Worm (Caenorhabditis elegans) whole organism, late embryonic: ENCODE results near the gene Y37H2A.14.

Source experiments
- C38D4.7 ChIP-seq: fragments of 200-800 bp; sonication (Bioruptor generic); optimal IDR thresholded peaks from 2 replicates; lab custom pipeline; 2018; ENCODE audit warnings: mild to moderate bottlenecking, missing genetic modification characterization, moderate library complexity, missing compliant biosample characterization
- F13H6.1 ChIP-seq: sonication (generic microtip); optimal IDR thresholded peaks from 2 replicates; lab custom pipeline; 2016; ENCODE audit warnings: missing genetic modification characterization, missing compliant biosample characterization
- K09A11.1 ChIP-seq: sonication (generic microtip); optimal IDR thresholded peaks from 2 replicates; lab custom pipeline; 2017; ENCODE audit warnings: antibody characterized with exemption, mild to moderate bottlenecking, missing genetic modification characterization, missing compliant biosample characterization; ENCODE audit not compliant: insufficient read depth
- T23F11.4 ChIP-seq: fragments of 200-800 bp; sonication (Bioruptor generic); optimal IDR thresholded peaks from 2 replicates; lab custom pipeline; 2018; ENCODE audit warnings: mild to moderate bottlenecking, missing genetic modification characterization, missing compliant biosample characterization
- ahr-1 ChIP-seq: sonication (generic microtip); optimal IDR thresholded peaks from 2 replicates; lab custom pipeline; 2016; ENCODE audit warnings: missing genetic modification characterization, missing compliant biosample characterization
- ceh-14 ChIP-seq: sonication (generic microtip); optimal IDR thresholded peaks from 2 replicates; lab custom pipeline; 2016; ENCODE audit warnings: missing genotype, missing genetic modification characterization, missing compliant biosample characterization
- ceh-18 ChIP-seq: sonication (generic microtip); optimal IDR thresholded peaks from 2 replicates; lab custom pipeline; 2016; ENCODE audit warnings: missing genetic modification characterization, missing compliant biosample characterization
- ceh-24 ChIP-seq: sonication (generic microtip); optimal IDR thresholded peaks from 2 replicates; lab custom pipeline; 2016; ENCODE audit warnings: mild to moderate bottlenecking, missing genetic modification characterization, missing compliant biosample characterization
- ceh-31 ChIP-seq: sonication (generic microtip); optimal IDR thresholded peaks from 2 replicates; lab custom pipeline; 2016; ENCODE audit warnings: missing genetic modification characterization, missing compliant biosample characterization
- ceh-34 ChIP-seq: sonication (generic microtip); optimal IDR thresholded peaks from 2 replicates; lab custom pipeline; 2016; ENCODE audit warnings: mild to moderate bottlenecking, missing genetic modification characterization, missing compliant biosample characterization
- ceh-45 ChIP-seq: fragments of 200-800 bp; sonication (Bioruptor generic); IDR thresholded peaks from 2 replicates; pipeline ENCODE4 v1.3.6; 2022; ENCODE audit warnings: missing genetic modification reagents, missing genetic modification characterization, missing compliant biosample characterization
- ceh-9 ChIP-seq: sonication (generic microtip); optimal IDR thresholded peaks from 2 replicates; lab custom pipeline; 2016; ENCODE audit warnings: mild to moderate bottlenecking, missing genetic modification characterization, inconsistent platforms, missing compliant biosample characterization
- dve-1 ChIP-seq: sonication (generic microtip); optimal IDR thresholded peaks from 2 replicates; lab custom pipeline; 2017; ENCODE audit warnings: antibody characterized with exemption, mild to moderate bottlenecking, missing genetic modification characterization, missing compliant biosample characterization
- elt-2 ChIP-seq: sonication (generic microtip); optimal IDR thresholded peaks from 2 replicates; lab custom pipeline; 2016; ENCODE audit warnings: missing genetic modification reagents, missing genetic modification characterization, missing compliant biosample characterization
- elt-4 ChIP-seq: sonication (generic microtip); optimal IDR thresholded peaks from 2 replicates; lab custom pipeline; 2016; ENCODE audit warnings: missing genetic modification characterization, missing compliant biosample characterization
- fkh-6 ChIP-seq: sonication (generic microtip); optimal IDR thresholded peaks from 2 replicates; lab custom pipeline; 2016; ENCODE audit warnings: missing genetic modification characterization, missing compliant biosample characterization
- hlh-13 ChIP-seq: fragments of 200-800 bp; sonication (Bioruptor generic); optimal IDR thresholded peaks from 2 replicates; lab custom pipeline; 2018; ENCODE audit warnings: mild to moderate bottlenecking, missing genetic modification characterization, missing compliant biosample characterization
- hlh-30 ChIP-seq: sonication (generic microtip); optimal IDR thresholded peaks from 2 replicates; lab custom pipeline; 2017; ENCODE audit warnings: antibody characterized with exemption, missing genetic modification characterization, missing compliant biosample characterization; ENCODE audit not compliant: insufficient read depth
- hlh-6 ChIP-seq: sonication (generic microtip); optimal IDR thresholded peaks from 2 replicates; lab custom pipeline; 2016; ENCODE audit warnings: missing genotype, missing genetic modification characterization, missing compliant biosample characterization
- hlh-8 ChIP-seq: sonication (generic microtip); optimal IDR thresholded peaks from 2 replicates; lab custom pipeline; 2016; ENCODE audit warnings: missing genotype, missing genetic modification characterization, missing compliant biosample characterization
- lim-6 ChIP-seq: sonication (generic microtip); optimal IDR thresholded peaks from 2 replicates; lab custom pipeline; 2016; ENCODE audit warnings: missing genetic modification characterization, missing compliant biosample characterization
- lin-11 ChIP-seq: fragments of 200-800 bp; sonication (Bioruptor generic); optimal IDR thresholded peaks from 2 replicates; lab custom pipeline; 2018; ENCODE audit warnings: mild to moderate bottlenecking, missing genetic modification characterization, missing compliant biosample characterization
- madf-2 ChIP-seq: sonication (generic microtip); optimal IDR thresholded peaks from 2 replicates; lab custom pipeline; 2017; ENCODE audit warnings: missing genetic modification characterization, missing compliant biosample characterization
- mec-3 ChIP-seq: sonication (generic microtip); optimal IDR thresholded peaks from 2 replicates; lab custom pipeline; 2016; ENCODE audit warnings: borderline replicate concordance, missing genetic modification characterization, missing compliant biosample characterization
- nhr-11 ChIP-seq: fragments of 150-350 bp; optimal IDR thresholded peaks from 2 replicates; lab custom pipeline; 2014; ENCODE audit warnings: missing biosample characterization, missing genetic modification characterization
- odd-2 ChIP-seq: sonication (generic microtip); optimal IDR thresholded peaks from 2 replicates; lab custom pipeline; 2017; ENCODE audit warnings: antibody characterized with exemption, mild to moderate bottlenecking, missing genetic modification characterization, missing compliant biosample characterization
- pag-3 ChIP-seq: sonication (generic microtip); optimal IDR thresholded peaks from 2 replicates; lab custom pipeline; 2016; ENCODE audit warnings: missing compliant biosample characterization, missing genetic modification characterization, borderline replicate concordance
- pat-9 ChIP-seq: fragments of 200-800 bp; sonication (Bioruptor generic); optimal IDR thresholded peaks from 2 replicates; lab custom pipeline; 2018; ENCODE audit warnings: mild to moderate bottlenecking, missing genetic modification characterization, moderate library complexity, missing compliant biosample characterization
- pha-2 ChIP-seq: sonication (generic microtip); optimal IDR thresholded peaks from 2 replicates; lab custom pipeline; 2017; ENCODE audit warnings: mild to moderate bottlenecking, missing genetic modification characterization, missing compliant biosample characterization
- pha-4 ChIP-seq: fragments of 150-350 bp; optimal IDR thresholded peaks from 2 replicates; lab custom pipeline; 2018; ENCODE audit warnings: missing biosample characterization, missing genetic modification reagents, missing genetic modification characterization
- pros-1 ChIP-seq: fragments of 150-350 bp; optimal IDR thresholded peaks from 2 replicates; lab custom pipeline; 2014; ENCODE audit warnings: missing biosample characterization, missing genetic modification reagents, missing genetic modification characterization
- ref-2 ChIP-seq: sonication (generic microtip); optimal IDR thresholded peaks from 2 replicates; lab custom pipeline; 2016; ENCODE audit warnings: missing genetic modification characterization, missing compliant biosample characterization
- sdc-2 ChIP-seq: sonication (generic microtip); optimal IDR thresholded peaks from 2 replicates; lab custom pipeline; 2016; ENCODE audit warnings: missing genotype, missing genetic modification characterization, missing compliant biosample characterization
- tbx-7 ChIP-seq: sonication (generic microtip); optimal IDR thresholded peaks from 2 replicates; lab custom pipeline; 2016; ENCODE audit warnings: missing genotype, missing genetic modification characterization, missing compliant biosample characterization
- unc-42 ChIP-seq: sonication (generic microtip); optimal IDR thresholded peaks from 2 replicates; lab custom pipeline; 2016; ENCODE audit warnings: missing genotype, missing genetic modification characterization, missing compliant biosample characterization
- unc-55 ChIP-seq: sonication (generic microtip); optimal IDR thresholded peaks from 2 replicates; lab custom pipeline; 2017; ENCODE audit warnings: missing biosample characterization, missing genetic modification reagents, missing genetic modification characterization
- zip-5 ChIP-seq: sonication (generic microtip); optimal IDR thresholded peaks from 2 replicates; lab custom pipeline; 2016; ENCODE audit warnings: missing genetic modification characterization, missing compliant biosample characterization
- ztf-16 ChIP-seq: sonication (generic microtip); optimal IDR thresholded peaks from 2 replicates; lab custom pipeline; 2017; ENCODE audit warnings: missing genetic modification characterization, missing compliant biosample characterization

Gene Y37H2A.14

ce11 chrV:18179663-18180062, 36.1 kb downstream of the Y37H2A.14 start, which contains the start of gene C31G12.1:
Gene C31G12.1 (plus strand): TSS chrV:18179963.
- no peak for TF ChIP-seq elt-4 (tag; lab: Kevin White, UChicago)
- no peak for TF ChIP-seq hlh-30 (tag; lab: Kevin White, UChicago)
- no peak for TF ChIP-seq hlh-6 (tag; lab: Kevin White, UChicago)
- TF ChIP-seq ceh-45, result no peak

- TF ChIP-seq pat-9 (tag; lab: Kevin White, UChicago) (no peak), hlh-13 (no peak), madf-2 (tag; lab: Kevin White, UChicago) (no peak), ahr-1 (tag; lab: Kevin White, UChicago) (no peak), pha-4 (no peak), zip-5 (no peak), ceh-34 (tag; lab: Kevin White, UChicago) (no peak), lim-6 (tag; lab: Kevin White, UChicago) (no peak), pag-3 (tag; lab: Kevin White, UChicago) (no peak), pros-1 (no peak), dve-1 (tag; lab: Kevin White, UChicago) (no peak)
Observed at ce11 chrV:18184910-18185309, 41.4 kb downstream of the Y37H2A.14 start, which contains the start of gene C31G12.3. Gene C31G12.3 (plus strand): TSS chrV:18185210.

ce11 chrV:18188328-18188727, 44.8 kb downstream of the Y37H2A.14 start, which contains the start of gene clec-245:
Gene clec-245 (minus strand): TSS chrV:18188428.
- no peak for TF ChIP-seq ahr-1 (tag; lab: Kevin White, UChicago)
- TF ChIP-seq pros-1, result no peak
- no peak for TF ChIP-seq elt-2 (tag; lab: Kevin White, UChicago)
- no peak for TF ChIP-seq zip-5
- no peak for TF ChIP-seq pat-9 (tag; lab: Kevin White, UChicago)
- no peak for TF ChIP-seq F13H6.1 (tag; lab: Kevin White, UChicago)
- TF ChIP-seq hlh-13, result no peak
- no peak for TF ChIP-seq C38D4.7
- TF ChIP-seq lin-11, result no peak
- no peak for TF ChIP-seq ceh-18 (tag; lab: Kevin White, UChicago)
- TF ChIP-seq nhr-11 (tag; lab: Kevin White, UChicago), result no peak
- no peak for TF ChIP-seq odd-2
- TF ChIP-seq hlh-8 (tag; lab: Kevin White, UChicago), result no peak
- TF ChIP-seq dve-1 (tag; lab: Kevin White, UChicago), result no peak
- TF ChIP-seq sdc-2 (tag; lab: Kevin White, UChicago), result no peak
- no peak for TF ChIP-seq mec-3 (tag; lab: Kevin White, UChicago)
- no peak for TF ChIP-seq pha-2
- TF ChIP-seq ceh-31 (tag; lab: Kevin White, UChicago), result no peak
- no peak for TF ChIP-seq K09A11.1 (tag; lab: Kevin White, UChicago)

- TF ChIP-seq unc-42 (tag; lab: Kevin White, UChicago), result no peak
- TF ChIP-seq elt-2 (tag; lab: Kevin White, UChicago), result no peak
- no peak for TF ChIP-seq unc-55 (GFP tag; lab: Kevin White, UChicago)
- no peak for TF ChIP-seq fkh-6 (tag; lab: Kevin White, UChicago)
- TF ChIP-seq tbx-7 (tag; lab: Kevin White, UChicago), result no peak
- TF ChIP-seq ceh-9 (tag; lab: Kevin White, UChicago), result no peak
- TF ChIP-seq ceh-24 (tag; lab: Kevin White, UChicago), result no peak
- TF ChIP-seq ceh-34 (tag; lab: Kevin White, UChicago), result no peak
- no peak for TF ChIP-seq T23F11.4 (GFP tag; lab: Kevin White, UChicago)
- TF ChIP-seq K09A11.1 (tag; lab: Kevin White, UChicago), result no peak
- no peak for TF ChIP-seq pros-1
- no peak for TF ChIP-seq hlh-6 (tag; lab: Kevin White, UChicago)
- TF ChIP-seq F13H6.1 (tag; lab: Kevin White, UChicago), result no peak
- TF ChIP-seq ceh-14 (tag; lab: Kevin White, UChicago), result no peak
- no peak for TF ChIP-seq pha-2
- TF ChIP-seq ztf-16 (tag; lab: Kevin White, UChicago), result no peak
- no peak for TF ChIP-seq ref-2
Observed at ce11 chrV:18189181-18189580, 45.6 kb downstream of the Y37H2A.14 start, which contains the start of gene clec-246. Gene clec-246 (plus strand): TSS chrV:18189481.
